Worm (Caenorhabditis elegans): ENCODE measurements around the gene srx-3.

srx-3 gene

DNA sequence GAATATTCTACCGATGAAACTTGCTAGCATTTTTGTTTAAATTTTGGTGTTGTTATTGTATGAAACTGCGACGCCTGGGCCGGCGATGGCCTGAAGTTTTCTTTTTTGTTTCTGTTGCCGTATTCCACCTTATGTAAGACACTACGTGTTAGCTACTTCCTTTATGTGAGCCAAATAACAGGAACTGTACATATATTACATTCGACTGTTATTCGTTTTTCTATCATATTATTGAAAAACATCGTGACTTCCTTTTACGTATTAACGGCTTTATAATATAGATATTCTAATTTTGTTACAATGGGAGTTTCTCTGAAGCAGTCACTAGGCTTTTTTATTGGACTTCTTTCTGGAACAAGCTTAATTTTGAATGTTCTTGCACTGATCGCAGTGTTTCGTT, at the start of gene srx-3:
Gene srx-3, plus strand, starts transcription at position 301 of the 400 bp plus-strand sequence.
- TF ChIP-seq ets-7 (tag; optimal IDR thresholded peaks at IDR 0.05) (no peak), hnd-1 (tag; optimal IDR thresholded peaks at IDR 0.05) (no peak), tbx-11 (GFP tag; IDR thresholded peaks at IDR 0.05) (no peak), hmg-4 (GFP tag; optimal IDR thresholded peaks at IDR 0.05) (no peak), scrt-1 (GFP tag; IDR thresholded peaks at IDR 0.05) (no peak), pes-1 (GFP tag; IDR thresholded peaks at IDR 0.05) (no peak), F13C5.2 (tag; optimal IDR thresholded peaks at IDR 0.05) (no peak), ama-1 (optimal IDR thresholded peaks at IDR 0.05) (no peak), ceh-36 (tag; optimal IDR thresholded peaks at IDR 0.05) (no peak), hmbx-1 (tag; optimal IDR thresholded peaks at IDR 0.05) (no peak), tra-4 (tag; optimal IDR thresholded peaks at IDR 0.05) (no peak), B0310.2 (tag; optimal IDR thresholded peaks at IDR 0.05) (no peak)

DNA sequence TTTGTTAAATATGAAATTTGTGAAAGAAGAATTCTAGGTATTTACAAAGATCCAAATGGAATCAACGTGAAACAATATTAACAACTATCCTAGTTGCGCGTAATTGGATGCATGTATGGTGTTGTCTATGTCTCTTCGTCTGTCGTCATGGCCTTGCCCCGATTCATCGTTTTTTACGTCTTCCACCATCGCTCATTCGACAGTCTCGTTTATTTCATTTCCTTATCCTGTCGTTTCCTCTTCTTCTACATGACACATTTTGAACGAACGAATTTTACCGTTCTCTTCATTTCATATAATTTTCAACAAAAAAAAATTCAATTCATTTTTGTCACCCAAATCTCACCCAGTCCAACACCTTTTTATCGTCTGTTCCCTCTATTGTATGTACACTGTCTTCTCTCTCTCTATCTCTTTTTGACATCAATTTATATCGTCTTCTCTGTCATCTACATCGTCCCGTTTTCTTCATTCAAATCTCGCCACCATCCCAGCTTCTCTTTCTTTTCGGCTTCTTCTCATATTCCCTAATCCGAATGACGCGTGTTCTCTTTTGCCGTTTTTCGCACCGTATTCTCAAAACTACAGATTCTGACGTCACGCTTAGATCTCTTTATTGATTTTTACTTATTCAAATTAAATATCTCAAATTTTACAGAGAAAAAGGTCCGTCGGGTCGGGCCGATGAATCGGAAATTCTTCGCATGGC, 48.8 kb upstream of the srx-3 start, which contains the start of gene ttc-17:
Gene ttc-17, plus strand, starts transcription at position 659 of the 709 bp plus-strand sequence.
- no peak for TF ChIP-seq ets-7 (tag; optimal IDR thresholded peaks at IDR 0.05)
- no peak for TF ChIP-seq tbx-11 (GFP tag; IDR thresholded peaks at IDR 0.05)
- no peak for TF ChIP-seq flt-1 (GFP tag; IDR thresholded peaks at IDR 0.05)
- TF ChIP-seq sea-1 (GFP tag; conservative IDR thresholded peaks at IDR 0.05): no peak
- no peak for TF ChIP-seq tbx-37 (GFP tag; conservative IDR thresholded peaks at IDR 0.05)
- no peak for TF ChIP-seq hmbx-1 (tag; optimal IDR thresholded peaks at IDR 0.05)
- TF ChIP-seq scrt-1 (GFP tag; IDR thresholded peaks at IDR 0.05): no peak
- no peak for TF ChIP-seq pes-1 (GFP tag; IDR thresholded peaks at IDR 0.05)
- TF ChIP-seq ceh-13 (GFP tag; optimal IDR thresholded peaks at IDR 0.05): no peak
- no peak for TF ChIP-seq tra-4 (tag; optimal IDR thresholded peaks at IDR 0.05)
- TF ChIP-seq hnd-1 (tag; optimal IDR thresholded peaks at IDR 0.05): no peak
- no peak for TF ChIP-seq ceh-36 (tag; optimal IDR thresholded peaks at IDR 0.05)
- no peak for TF ChIP-seq F13C5.2 (tag; optimal IDR thresholded peaks at IDR 0.05)
- no peak for TF ChIP-seq B0310.2 (tag; optimal IDR thresholded peaks at IDR 0.05)
- TF ChIP-seq ama-1 (optimal IDR thresholded peaks at IDR 0.05): no peak

DNA sequence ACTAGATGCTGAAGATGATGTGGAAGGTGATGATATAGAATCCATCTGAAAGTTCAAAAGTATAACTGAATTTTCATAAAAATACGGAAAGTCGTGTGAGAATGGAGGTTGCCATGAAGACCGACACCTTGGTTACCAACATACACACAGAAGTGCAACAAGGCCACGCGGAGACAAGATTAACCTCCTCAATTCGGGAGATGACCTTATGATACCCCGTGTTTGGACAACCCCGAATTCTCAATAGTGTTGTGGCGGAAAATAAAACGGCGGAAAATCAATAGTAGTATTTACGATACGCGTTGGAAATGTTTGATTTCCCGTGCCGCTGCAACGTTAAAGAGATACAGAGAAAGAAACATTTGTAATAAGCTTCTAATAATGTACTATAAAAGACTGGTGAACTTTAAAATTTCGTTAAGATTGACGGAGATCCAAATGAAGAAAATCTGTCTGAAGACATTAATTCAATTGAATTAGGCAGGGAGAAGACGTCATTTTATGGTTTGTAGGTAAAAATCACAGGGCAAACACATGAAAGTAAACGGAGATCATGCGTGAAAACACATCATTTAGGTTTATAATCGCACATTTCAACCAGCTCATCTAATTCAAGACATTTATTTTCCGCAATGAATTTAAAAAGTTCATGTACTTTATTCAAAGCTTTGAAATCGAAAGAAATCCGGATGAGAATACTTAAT, 41.1 kb upstream of the srx-3 start, which contains the start of gene nhr-44:
Gene nhr-44, minus strand, starts transcription at position 51 of the 704 bp plus-strand sequence.
- TF ChIP-seq tra-4 (tag; optimal IDR thresholded peaks at IDR 0.05) (no peak), tbx-37 (GFP tag; conservative IDR thresholded peaks at IDR 0.05) (no peak), tbx-11 (GFP tag; IDR thresholded peaks at IDR 0.05) (no peak), pes-1 (GFP tag; IDR thresholded peaks at IDR 0.05) (no peak), hmbx-1 (tag; optimal IDR thresholded peaks at IDR 0.05) (no peak), ceh-36 (tag; optimal IDR thresholded peaks at IDR 0.05) (no peak), B0310.2 (tag; optimal IDR thresholded peaks at IDR 0.05) (no peak), scrt-1 (GFP tag; IDR thresholded peaks at IDR 0.05) (no peak), ceh-13 (GFP tag; optimal IDR thresholded peaks at IDR 0.05) (no peak), ama-1 (optimal IDR thresholded peaks at IDR 0.05) (no peak), aly-1 (tag; optimal IDR thresholded peaks at IDR 0.05) (no peak), hnd-1 (tag; optimal IDR thresholded peaks at IDR 0.05) (no peak), ets-7 (tag; optimal IDR thresholded peaks at IDR 0.05) (no peak), flt-1 (GFP tag; IDR thresholded peaks at IDR 0.05) (no peak), F13C5.2 (tag; optimal IDR thresholded peaks at IDR 0.05) (no peak)

DNA sequence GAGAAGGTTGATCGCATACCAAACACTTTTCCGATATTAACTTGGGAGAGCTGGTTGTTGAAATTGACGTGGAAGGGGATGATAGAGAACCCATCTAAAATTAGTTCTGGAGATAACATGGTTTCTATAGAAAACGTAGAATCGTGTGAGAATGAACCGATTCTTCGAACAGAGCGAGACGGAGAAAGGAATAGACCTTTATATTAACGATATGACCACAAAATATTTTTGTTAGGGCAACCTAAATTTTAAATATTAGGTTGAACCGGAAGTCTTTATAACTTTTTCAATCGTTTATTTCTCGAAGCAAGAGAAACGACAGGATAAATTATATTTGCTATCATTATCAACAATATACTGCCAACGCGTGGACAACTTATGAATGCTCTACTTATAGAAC, 39.3 kb upstream of the srx-3 start, which contains the start of gene nhr-219:
Gene nhr-219, minus strand, starts transcription at position 101 of the 400 bp plus-strand sequence.
- TF ChIP-seq pes-1 (GFP tag; IDR thresholded peaks at IDR 0.05): no peak
- TF ChIP-seq ceh-36 (tag; optimal IDR thresholded peaks at IDR 0.05): no peak
- no peak for TF ChIP-seq hmg-4 (GFP tag; optimal IDR thresholded peaks at IDR 0.05)
- no peak for TF ChIP-seq flt-1 (GFP tag; IDR thresholded peaks at IDR 0.05)

DNA sequence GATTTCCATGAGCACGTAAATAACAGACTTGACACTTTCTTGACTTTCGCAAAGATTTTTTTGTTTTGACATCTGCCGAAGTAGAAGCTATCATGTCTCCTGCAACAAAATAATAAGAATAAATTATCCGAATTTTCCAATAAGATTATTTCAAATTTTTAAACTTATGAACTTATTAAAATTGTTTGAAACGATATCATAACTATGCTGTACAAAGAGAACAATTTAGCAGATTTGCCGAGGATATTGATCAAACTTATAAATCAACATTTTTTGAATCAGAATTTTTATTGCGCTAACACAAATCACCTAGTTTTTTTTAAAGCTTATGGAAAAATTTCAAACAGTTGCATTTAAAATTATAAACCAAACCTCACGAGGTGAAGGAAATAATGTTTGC, 33.1 kb upstream of the srx-3 start, which contains the start of gene nhr-195:
Gene nhr-195, minus strand, starts transcription at position 101 of the 400 bp plus-strand sequence.
- TF ChIP-seq ceh-13 (GFP tag; optimal IDR thresholded peaks at IDR 0.05) (no peak), flt-1 (GFP tag; IDR thresholded peaks at IDR 0.05) (no peak), pes-1 (GFP tag; IDR thresholded peaks at IDR 0.05) (no peak), ceh-36 (tag; optimal IDR thresholded peaks at IDR 0.05) (no peak), scrt-1 (GFP tag; IDR thresholded peaks at IDR 0.05) (no peak)

DNA sequence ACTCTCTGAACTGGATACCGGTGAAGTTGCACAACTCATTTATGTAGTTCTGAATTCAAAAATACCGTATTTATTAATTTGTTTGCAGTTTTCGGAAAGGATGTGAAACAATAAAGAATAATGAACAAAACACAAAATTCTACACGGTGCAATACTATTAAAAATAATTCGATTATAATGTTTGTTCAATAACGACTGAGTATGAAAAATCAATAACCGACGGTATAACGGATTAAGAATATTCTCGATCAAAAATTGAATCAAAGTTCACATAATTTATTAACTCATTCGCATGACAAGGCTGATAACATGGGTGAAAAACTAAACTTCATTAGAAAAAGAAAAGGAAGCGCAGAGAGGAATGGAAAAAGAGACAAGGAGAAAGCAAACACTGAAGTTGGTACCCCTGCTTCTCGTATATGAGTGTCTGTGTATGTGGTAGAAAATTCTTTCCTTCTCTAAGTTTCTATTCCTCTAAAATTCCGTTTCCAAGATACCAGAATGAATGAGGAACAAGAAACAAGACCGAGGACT, 30.4 kb upstream of the srx-3 start, which contains the start of gene nhr-143:
Gene nhr-143, minus strand, starts transcription at position 51 of the 534 bp plus-strand sequence.
- TF ChIP-seq tbx-37 (GFP tag; conservative IDR thresholded peaks at IDR 0.05) (no peak), aly-1 (tag; optimal IDR thresholded peaks at IDR 0.05) (no peak), tbx-11 (GFP tag; IDR thresholded peaks at IDR 0.05) (no peak), F13C5.2 (tag; optimal IDR thresholded peaks at IDR 0.05) (no peak), ama-1 (optimal IDR thresholded peaks at IDR 0.05) (no peak), scrt-1 (GFP tag; IDR thresholded peaks at IDR 0.05) (no peak), sea-1 (GFP tag; conservative IDR thresholded peaks at IDR 0.05) (no peak), ets-7 (tag; optimal IDR thresholded peaks at IDR 0.05) (no peak), B0310.2 (tag; optimal IDR thresholded peaks at IDR 0.05) (no peak), pes-1 (GFP tag; IDR thresholded peaks at IDR 0.05) (no peak), flt-1 (GFP tag; IDR thresholded peaks at IDR 0.05) (no peak), hnd-1 (tag; optimal IDR thresholded peaks at IDR 0.05) (no peak), ceh-13 (GFP tag; optimal IDR thresholded peaks at IDR 0.05) (no peak), tra-4 (tag; optimal IDR thresholded peaks at IDR 0.05) (no peak), hmg-4 (GFP tag; optimal IDR thresholded peaks at IDR 0.05) (no peak), ceh-36 (tag; optimal IDR thresholded peaks at IDR 0.05) (no peak)

DNA sequence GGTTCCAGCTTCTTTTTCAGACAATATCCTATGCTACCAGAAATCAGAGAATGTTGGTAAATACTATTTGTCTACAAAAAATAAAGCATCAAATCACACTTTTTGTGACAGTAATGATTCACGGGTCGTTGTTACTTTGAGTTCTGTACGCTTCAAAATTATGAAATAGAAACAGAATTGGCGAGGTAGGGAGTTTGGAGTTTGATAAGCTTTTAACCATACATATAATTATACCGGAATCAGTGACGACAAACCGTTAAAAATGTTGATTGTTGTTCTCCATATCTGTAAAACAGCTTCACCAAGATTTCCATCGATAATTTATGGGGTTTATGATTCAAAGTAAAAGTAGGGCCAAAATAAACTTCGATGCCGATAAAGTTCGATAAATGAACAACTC, 27.4 kb upstream of the srx-3 start:
- TF ChIP-seq pes-1 (GFP tag; IDR thresholded peaks at IDR 0.05) (no peak), ets-7 (tag; optimal IDR thresholded peaks at IDR 0.05) (no peak), ceh-36 (tag; optimal IDR thresholded peaks at IDR 0.05) (no peak), flt-1 (GFP tag; IDR thresholded peaks at IDR 0.05) (no peak), aly-1 (tag; optimal IDR thresholded peaks at IDR 0.05) (no peak), scrt-1 (GFP tag; IDR thresholded peaks at IDR 0.05) (no peak), hmbx-1 (tag; optimal IDR thresholded peaks at IDR 0.05) (no peak), sea-1 (GFP tag; conservative IDR thresholded peaks at IDR 0.05) (no peak), hnd-1 (tag; optimal IDR thresholded peaks at IDR 0.05) (no peak), F13C5.2 (tag; optimal IDR thresholded peaks at IDR 0.05) (no peak), hmg-4 (GFP tag; optimal IDR thresholded peaks at IDR 0.05) (no peak), ceh-13 (GFP tag; optimal IDR thresholded peaks at IDR 0.05) (no peak), tra-4 (tag; optimal IDR thresholded peaks at IDR 0.05) (no peak)
